Fruit fly (Drosophila melanogaster) whole organism, pupa: ENCODE results near the gene Coq4.

ENCODE experiments used
- CG10348 ChIP-seq: fragments of 200-800 bp; sonication (Bioruptor generic); IDR thresholded peaks from 2 replicates; pipeline ENCODE4 v1.3.6; 2022; ENCODE audit warnings: missing biosample characterization, missing genetic modification characterization
- CG12605 ChIP-seq: fragments of 200-800 bp; sonication (Bioruptor generic); IDR thresholded peaks from 2 replicates; pipeline ENCODE4 v1.3.6; 2022; ENCODE audit warnings: missing biosample characterization, missing genetic modification characterization
- CG13204 ChIP-seq: fragments of 200-800 bp; sonication (Bioruptor generic); optimal IDR thresholded peaks from 2 replicates; lab custom pipeline; 2018; ENCODE audit warnings: missing biosample characterization, mild to moderate bottlenecking, missing genetic modification characterization, moderate library complexity
- CG14655 ChIP-seq: fragments of 200-800 bp; sonication (Bioruptor generic); optimal IDR thresholded peaks from 3 replicates; lab custom pipeline; 2017; ENCODE audit warnings: mild to moderate bottlenecking, missing biosample characterization, missing genetic modification reagents, missing genetic modification characterization
- CG15710 ChIP-seq: fragments of 200-800 bp; sonication (Bioruptor generic); optimal IDR thresholded peaks from 2 replicates; lab custom pipeline; 2018; ENCODE audit warnings: missing biosample characterization, mild to moderate bottlenecking, missing genetic modification characterization, moderate library complexity
- CG17806 ChIP-seq: fragments of 200-800 bp; sonication (Bioruptor generic); optimal IDR thresholded peaks from 2 replicates; lab custom pipeline; 2018; ENCODE audit warnings: missing biosample characterization, mild to moderate bottlenecking, missing genetic modification characterization, moderate library complexity
- CG32121 ChIP-seq: fragments of 200-800 bp; sonication (Bioruptor generic); IDR thresholded peaks from 2 replicates; pipeline ENCODE4 v1.3.6; 2022; ENCODE audit warnings: missing biosample characterization, missing genetic modification characterization
- CG34367 ChIP-seq: fragments of 200-800 bp; sonication (Bioruptor generic); optimal IDR thresholded peaks from 2 replicates; lab custom pipeline; 2018; ENCODE audit warnings: missing biosample characterization, mild to moderate bottlenecking, missing genetic modification characterization
- CG4496 ChIP-seq: fragments of 200-800 bp; sonication (Bioruptor generic); IDR thresholded peaks from 3 replicates; pipeline ENCODE4 v1.3.6; 2022; ENCODE audit warnings: missing biosample characterization, missing genetic modification characterization
- CG8159 ChIP-seq: fragments of 200-800 bp; sonication (Bioruptor generic); optimal IDR thresholded peaks from 3 replicates; lab custom pipeline; 2018; ENCODE audit warnings: missing biosample characterization, mild to moderate bottlenecking, missing genetic modification characterization, moderate library complexity
- CG8301 ChIP-seq: fragments of 200-800 bp; sonication (Bioruptor generic); optimal IDR thresholded peaks from 2 replicates; lab custom pipeline; 2018; ENCODE audit warnings: missing biosample characterization, mild to moderate bottlenecking, missing genetic modification characterization
- CG9948 ChIP-seq: fragments of 200-800 bp; sonication (Bioruptor generic); optimal IDR thresholded peaks from 2 replicates; lab custom pipeline; 2018; ENCODE audit warnings: missing biosample characterization, mild to moderate bottlenecking, missing genetic modification characterization, moderate library complexity
- D1 ChIP-seq: fragments of 200-800 bp; sonication (Bioruptor generic); optimal IDR thresholded peaks from 2 replicates; lab custom pipeline; 2018; ENCODE audit warnings: missing biosample characterization, mild to moderate bottlenecking, missing genetic modification characterization, moderate library complexity
- EcR ChIP-seq: fragments of 200-800 bp; sonication (Bioruptor generic); optimal IDR thresholded peaks from 3 replicates; lab custom pipeline; 2019; ENCODE audit warnings: missing biosample characterization, missing genetic modification characterization, mild to moderate bottlenecking, moderate library complexity, missing genetic modification reagents
- Ets98B ChIP-seq: fragments of 200-800 bp; sonication (Bioruptor generic); IDR thresholded peaks from 2 replicates; pipeline ENCODE4 v1.3.6; 2022; ENCODE audit warnings: missing biosample characterization, missing genetic modification characterization
- Pif1A ChIP-seq: fragments of 200-800 bp; sonication (Bioruptor generic); optimal IDR thresholded peaks from 3 replicates; lab custom pipeline; 2016; ENCODE audit warnings: missing biosample characterization, missing genetic modification characterization
- Pif1B ChIP-seq: fragments of 200-800 bp; sonication (Bioruptor generic); optimal IDR thresholded peaks from 3 replicates; lab custom pipeline; 2016; ENCODE audit warnings: missing biosample characterization, missing genetic modification characterization
- Snoo ChIP-seq: fragments of 200-800 bp; sonication (Bioruptor generic); optimal IDR thresholded peaks from 3 replicates; lab custom pipeline; 2017; ENCODE audit warnings: missing biosample characterization, mild to moderate bottlenecking, missing genetic modification characterization, inconsistent platforms
- fd96Ca ChIP-seq: fragments of 200-800 bp; sonication (Bioruptor generic); IDR thresholded peaks from 3 replicates; pipeline ENCODE4 v1.3.6; 2022; ENCODE audit warnings: missing biosample characterization, missing genetic modification characterization
- gl ChIP-seq: fragments of 200-800 bp; sonication (Bioruptor generic); optimal IDR thresholded peaks from 2 replicates; lab custom pipeline; 2018; ENCODE audit warnings: missing biosample characterization, mild to moderate bottlenecking, missing genetic modification characterization
- rn ChIP-seq: fragments of 200-800 bp; sonication (Bioruptor generic); IDR thresholded peaks from 2 replicates; pipeline ENCODE4 v1.3.6; 2022; ENCODE audit warnings: missing biosample characterization, missing genetic modification characterization

Gene Coq4

DNA sequence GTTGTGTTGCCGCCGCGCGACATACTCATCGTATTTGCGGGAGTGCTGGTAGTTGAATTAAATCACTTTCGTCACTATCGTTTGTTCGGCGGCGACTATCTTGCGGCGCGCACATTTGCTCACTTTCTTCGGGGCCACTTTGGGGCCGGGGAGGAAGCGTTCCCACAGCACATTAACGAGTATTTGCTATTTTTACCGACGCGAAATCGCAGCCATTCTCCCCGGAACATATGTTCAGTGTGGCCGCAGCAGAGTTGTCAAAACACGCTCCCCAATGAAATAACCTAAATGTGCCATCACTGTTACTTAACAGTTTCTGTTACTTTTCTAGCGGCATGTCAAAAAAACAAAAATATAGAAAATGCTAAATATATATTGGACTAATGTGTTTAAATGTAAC, 474 bp downstream of the Coq4 start, which contains the start of gene frc:
TSS of gene frc (minus strand) at position 244 of the 400 bp plus-strand sequence.
- no peak for TF ChIP-seq CG17806 (tag; lab: Kevin White, UChicago)
- TF ChIP-seq CG12605 (GFP tag; lab: Robert Waterston, UW): 0 out of 2 replicates have a peak, but pooled peaks have one; percentile 24
- TF ChIP-seq rn (GFP tag; lab: Robert Waterston, UW): no peak
- TF ChIP-seq CG4496: peak; percentile 61; the same call in 2 of the 3 replicates
- no peak for TF ChIP-seq CG34367 (tag; lab: Kevin White, UChicago)
- no peak for TF ChIP-seq Pif1B
- TF ChIP-seq CG32121 (GFP tag; lab: Robert Waterston, UW): peak; percentile 43; the same call in 1 of the 2 replicates
- no peak for TF ChIP-seq CG9948 (tag; lab: Kevin White, UChicago)

DNA sequence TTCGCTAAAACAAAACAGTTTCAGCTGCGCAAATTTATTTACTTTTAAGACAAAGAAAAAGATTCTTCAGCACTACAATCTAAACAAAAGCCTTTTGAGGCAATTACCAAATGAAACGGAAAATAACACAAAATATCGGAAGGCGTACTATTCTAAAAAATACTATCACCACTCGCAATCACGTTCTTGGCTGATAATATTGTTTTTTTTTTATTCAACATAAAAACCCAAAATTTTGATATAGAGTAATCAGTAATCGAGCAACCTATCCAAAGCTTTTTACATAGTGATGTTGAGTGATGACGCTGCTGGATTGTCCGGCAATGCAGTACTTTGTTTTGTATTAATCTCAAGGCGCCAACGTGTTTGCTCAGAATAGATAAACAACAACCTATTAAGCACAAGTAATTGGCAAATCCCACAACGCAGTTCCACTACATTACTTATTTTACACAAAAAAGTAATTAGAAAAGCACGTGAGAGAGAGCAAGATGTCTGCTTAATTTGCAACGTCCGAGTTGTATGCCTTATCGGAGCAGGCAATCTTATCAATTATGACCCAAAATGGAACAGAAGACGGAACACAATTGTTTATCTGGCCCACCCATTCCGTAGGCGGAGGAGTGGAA, 2.4 kb downstream of the Coq4 start:
- TF ChIP-seq CG4496 (no peak), CG14655 (GFP tag; lab: Kevin White, UChicago) (peak; percentile 30), CG13204 (GFP tag; lab: Kevin White, UChicago) (no peak), CG9948 (tag; lab: Kevin White, UChicago) (no peak), Pif1B (no peak), Ets98B (no peak), Snoo (tag; lab: Kevin White, UChicago) (no peak), rn (GFP tag; lab: Robert Waterston, UW) (no peak), CG8301 (tag; lab: Kevin White, UChicago) (peak; percentile 18), CG17806 (tag; lab: Kevin White, UChicago) (no peak), CG12605 (GFP tag; lab: Robert Waterston, UW) (peak; percentile 15; the same call in 1 of the 2 replicates), fd96Ca (GFP tag; lab: Robert Waterston, UW) (no peak), D1 (tag; lab: Kevin White, UChicago) (no peak), Pif1A (peak; percentile 32), CG8159 (tag; lab: Kevin White, UChicago) (peak; percentile 33)

DNA sequence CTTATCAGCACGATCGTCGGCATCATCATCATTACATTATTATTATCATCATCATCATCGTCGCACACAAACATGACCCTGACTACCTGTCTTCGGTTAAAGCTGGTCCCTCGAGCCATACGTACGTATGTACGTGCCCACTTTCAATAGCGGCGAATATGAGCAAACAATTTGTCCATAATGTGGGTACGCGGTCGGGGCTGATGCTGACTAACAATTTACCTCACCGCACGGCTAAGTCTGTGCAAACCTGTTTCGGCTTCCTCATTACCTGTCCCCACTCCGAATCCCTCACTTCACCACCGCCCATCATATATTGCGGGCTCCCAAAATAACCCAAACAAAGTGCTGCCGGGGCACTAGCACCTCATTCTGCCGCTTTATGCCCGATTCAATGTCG, 3.0 kb downstream of the Coq4 start:
- no peak for TF ChIP-seq CG14655 (GFP tag; lab: Kevin White, UChicago)
- TF ChIP-seq CG8301 (tag; lab: Kevin White, UChicago): no peak
- no peak for TF ChIP-seq CG13204 (GFP tag; lab: Kevin White, UChicago)
- TF ChIP-seq CG32121 (GFP tag; lab: Robert Waterston, UW): no peak
- TF ChIP-seq CG12605 (GFP tag; lab: Robert Waterston, UW): no peak
- TF ChIP-seq CG34367 (tag; lab: Kevin White, UChicago): no peak
- no peak for TF ChIP-seq D1 (tag; lab: Kevin White, UChicago)
- TF ChIP-seq CG15710 (tag; lab: Kevin White, UChicago): no peak
- TF ChIP-seq Pif1B: no peak
- no peak for TF ChIP-seq rn (GFP tag; lab: Robert Waterston, UW)
- TF ChIP-seq EcR (GFP tag; lab: Kevin White, UChicago): peak; percentile 39
- TF ChIP-seq Ets98B: no peak
- no peak for TF ChIP-seq Pif1A
- no peak for TF ChIP-seq Snoo (tag; lab: Kevin White, UChicago)
- TF ChIP-seq fd96Ca (GFP tag; lab: Robert Waterston, UW): 0 out of 3 replicates have a peak, but pooled peaks have one; percentile 23
- TF ChIP-seq CG17806 (tag; lab: Kevin White, UChicago): no peak
- TF ChIP-seq CG10348 (GFP tag; lab: Robert Waterston, UW): no peak
- peak; percentile 50; the same call in 2 of the 3 replicates for TF ChIP-seq CG4496
- TF ChIP-seq CG8159 (tag; lab: Kevin White, UChicago): no peak
- TF ChIP-seq gl: no peak

DNA sequence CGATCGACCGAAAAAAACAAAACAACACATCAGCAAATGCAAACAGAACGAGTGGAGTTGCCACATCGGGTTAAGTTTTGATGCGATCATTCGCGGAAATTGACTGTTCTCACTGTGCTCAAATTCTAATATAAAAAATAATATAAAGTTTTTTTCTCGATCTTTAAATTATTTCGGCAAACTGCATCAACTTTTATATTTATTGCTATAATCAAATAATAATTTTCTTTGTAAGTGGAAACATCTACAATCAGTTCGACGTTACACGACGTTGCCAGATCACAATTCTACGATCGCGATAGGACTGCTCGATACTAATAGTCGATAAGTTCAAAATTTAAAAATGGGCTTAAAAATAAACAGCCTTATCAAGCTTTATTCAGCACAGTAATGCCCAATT, 4.6 kb downstream of the Coq4 start, which contains the start of gene Gorab:
TSS of gene Gorab (minus strand) at position 58 of the 400 bp plus-strand sequence.
- TF ChIP-seq gl: no peak
- TF ChIP-seq Snoo (tag; lab: Kevin White, UChicago): peak; percentile 81
- peak; percentile 85 for TF ChIP-seq CG15710 (tag; lab: Kevin White, UChicago)
- TF ChIP-seq CG8301 (tag; lab: Kevin White, UChicago): peak; percentile 73
- peak; percentile 85 for TF ChIP-seq CG10348 (GFP tag; lab: Robert Waterston, UW)
- TF ChIP-seq EcR (GFP tag; lab: Kevin White, UChicago): no peak
- peak; percentile 80 for TF ChIP-seq CG14655 (GFP tag; lab: Kevin White, UChicago)
- peak; percentile 91 for TF ChIP-seq fd96Ca (GFP tag; lab: Robert Waterston, UW)
- TF ChIP-seq CG32121 (GFP tag; lab: Robert Waterston, UW): peak; percentile 92
- TF ChIP-seq D1 (tag; lab: Kevin White, UChicago): no peak
- no peak for TF ChIP-seq CG13204 (GFP tag; lab: Kevin White, UChicago)
- peak; percentile 86 for TF ChIP-seq CG17806 (tag; lab: Kevin White, UChicago)
- peak; percentile 80 for TF ChIP-seq CG9948 (tag; lab: Kevin White, UChicago)
- peak; percentile 79 for TF ChIP-seq Pif1A
- peak; percentile 96 for TF ChIP-seq CG4496
- peak; percentile 76 for TF ChIP-seq Pif1B
- peak; percentile 86 for TF ChIP-seq CG12605 (GFP tag; lab: Robert Waterston, UW)
- peak; percentile 68 for TF ChIP-seq CG34367 (tag; lab: Kevin White, UChicago)
- peak; percentile 91 for TF ChIP-seq Ets98B
- peak; percentile 78 for TF ChIP-seq CG8159 (tag; lab: Kevin White, UChicago)
- peak; percentile 90 for TF ChIP-seq rn (GFP tag; lab: Robert Waterston, UW)

DNA sequence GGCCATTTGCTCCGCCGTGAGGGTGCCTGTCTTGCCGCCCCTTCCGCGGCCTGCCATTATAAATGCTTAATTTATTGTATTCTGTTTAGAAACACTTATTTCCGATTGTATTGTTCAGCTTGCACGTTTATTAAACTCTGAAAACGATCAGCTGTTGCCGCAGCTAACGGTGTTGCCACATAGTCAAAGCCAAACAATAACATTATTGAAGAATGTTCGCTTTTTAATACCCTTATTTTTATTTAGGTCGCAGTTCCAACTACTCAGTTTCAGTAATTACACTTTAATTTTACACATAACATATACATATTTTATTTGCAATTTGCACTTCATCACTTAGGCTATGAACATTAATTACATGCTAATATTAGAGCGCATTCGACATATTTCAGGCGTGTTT, 6.4 kb downstream of the Coq4 start, which contains the start of gene Polr3G:
TSS of gene Polr3G (minus strand) at position 118 of the 400 bp plus-strand sequence.
- TF ChIP-seq gl (no peak), CG9948 (tag; lab: Kevin White, UChicago) (no peak), CG17806 (tag; lab: Kevin White, UChicago) (peak; percentile 2), CG34367 (tag; lab: Kevin White, UChicago) (no peak), CG12605 (GFP tag; lab: Robert Waterston, UW) (no peak), rn (GFP tag; lab: Robert Waterston, UW) (no peak), fd96Ca (GFP tag; lab: Robert Waterston, UW) (no peak), CG13204 (GFP tag; lab: Kevin White, UChicago) (no peak), CG32121 (GFP tag; lab: Robert Waterston, UW) (no peak), D1 (tag; lab: Kevin White, UChicago) (no peak), CG8159 (tag; lab: Kevin White, UChicago) (no peak), Snoo (tag; lab: Kevin White, UChicago) (peak; percentile 16)
